Worm (Caenorhabditis elegans) whole organism, dauer: ENCODE measurements around the gene clec-171.

Experiments
- unc-62 ChIP-seq: sonication (generic microtip); optimal IDR thresholded peaks from 2 replicates; lab custom pipeline; 2017; ENCODE audit warnings: missing biosample characterization, missing genetic modification reagents, missing genetic modification characterization

The clec-171 gene

DNA sequence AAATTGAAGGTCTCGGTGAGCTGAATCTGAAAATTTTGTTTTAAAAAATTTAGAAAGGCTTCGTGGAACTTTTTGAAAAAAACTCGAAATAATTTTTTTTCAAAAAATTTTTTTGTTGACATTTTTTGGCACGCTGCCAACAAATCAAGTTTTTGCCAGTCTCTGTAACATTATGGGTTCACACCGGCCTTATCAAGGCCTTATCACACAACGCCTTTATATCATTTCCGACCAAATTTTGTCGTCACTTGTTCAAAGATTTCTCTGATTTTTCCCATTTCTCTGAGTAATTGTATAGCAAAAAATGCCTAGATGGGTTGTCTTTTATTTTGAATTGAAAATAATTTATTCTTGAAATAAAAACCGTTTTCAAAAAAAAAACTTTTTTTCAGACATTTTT is 21.4 kb downstream of the clec-171 start:
- no peak for TF ChIP-seq unc-62 (GFP tag; lab: Kevin White, UChicago)

DNA sequence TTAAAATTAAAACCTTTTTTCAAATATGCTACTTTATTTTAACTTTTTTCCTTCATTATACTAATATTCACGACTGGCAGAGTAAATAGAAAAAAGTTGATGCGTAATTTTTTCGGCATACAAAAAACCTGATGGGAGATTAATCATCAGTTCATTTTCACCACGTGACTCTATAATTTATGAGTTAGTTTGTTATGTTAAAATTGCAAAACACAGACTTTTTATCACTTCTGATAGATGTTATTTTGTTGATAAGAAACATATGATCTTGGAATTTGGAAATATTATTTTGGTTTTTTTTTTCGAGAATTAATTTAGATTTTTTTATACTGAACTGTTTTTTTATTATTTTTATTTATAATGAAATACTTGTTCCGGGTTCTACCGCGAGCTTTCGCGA is 23.2 kb downstream of the clec-171 start:
- no peak for TF ChIP-seq unc-62 (GFP tag; lab: Kevin White, UChicago)

ce11 chrIV:1400016-1400415 is 27.2 kb downstream of the clec-171 start:
- TF ChIP-seq unc-62 (GFP tag; lab: Kevin White, UChicago), result no peak

DNA sequence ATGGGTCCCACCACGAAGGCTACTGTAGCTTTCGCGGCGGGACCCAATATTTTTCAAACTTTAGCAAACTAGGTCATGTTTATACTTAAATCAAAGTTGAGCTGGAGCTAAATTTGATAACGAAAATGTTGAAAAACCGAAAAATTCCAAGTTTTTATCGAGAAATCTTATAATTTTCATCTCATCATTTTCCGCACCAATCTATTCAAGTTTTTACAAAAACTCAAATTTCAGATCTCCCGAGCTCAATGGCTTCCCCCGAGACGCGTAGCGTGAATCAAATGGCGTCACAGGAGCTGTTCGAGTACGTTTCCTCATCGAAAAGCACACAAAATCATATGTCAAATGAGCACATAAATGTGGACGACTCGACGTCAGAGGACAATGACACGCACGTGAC is 29.3 kb downstream of the clec-171 start:
- TF ChIP-seq unc-62 (GFP tag; lab: Kevin White, UChicago), result no peak

DNA sequence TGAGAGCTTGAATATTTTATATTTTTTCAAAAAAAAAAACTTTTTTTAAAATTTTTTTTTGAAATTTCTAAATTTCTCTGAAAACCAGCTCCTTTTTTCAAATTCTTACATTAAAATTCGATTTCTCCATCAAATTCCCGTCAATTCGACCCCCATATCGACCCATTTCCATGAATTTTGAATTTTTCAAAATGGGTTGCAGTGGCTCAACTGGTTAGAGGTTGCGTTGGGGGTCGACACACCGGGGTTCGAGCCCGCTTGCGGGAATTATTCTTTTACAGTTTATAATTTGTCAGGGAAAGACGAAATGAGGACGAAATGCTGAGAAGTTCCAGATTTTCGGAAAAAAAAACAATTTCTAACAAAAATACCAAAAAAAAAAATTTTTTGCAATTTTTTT is 33.1 kb downstream of the clec-171 start:
- TF ChIP-seq unc-62 (GFP tag; lab: Kevin White, UChicago), result no peak

DNA sequence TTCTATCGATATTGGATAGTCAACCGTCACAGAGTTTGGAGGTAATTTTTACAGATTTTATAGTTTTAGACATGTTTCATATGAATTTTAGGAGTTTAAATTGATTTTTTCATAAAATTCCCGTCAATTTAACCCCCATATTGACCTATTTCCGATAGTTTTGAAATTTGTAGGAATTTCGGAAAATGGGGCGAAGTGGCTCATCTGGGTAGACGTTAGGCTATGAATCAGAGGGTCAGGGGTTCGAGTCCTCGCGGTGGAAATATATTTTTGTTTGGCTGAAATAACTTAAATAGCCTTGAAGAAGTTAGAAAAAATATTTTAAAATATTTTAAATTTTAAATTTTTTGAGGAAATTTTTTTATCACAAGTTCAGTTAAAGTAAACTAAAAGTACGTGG is 35.7 kb downstream of the clec-171 start:
- TF ChIP-seq unc-62 (GFP tag; lab: Kevin White, UChicago), result no peak

ce11 chrIV:1390102-1390501 is 37.1 kb downstream of the clec-171 start:
- TF ChIP-seq unc-62 (GFP tag; lab: Kevin White, UChicago), result no peak

ce11 chrIV:1389599-1389998 is 37.6 kb downstream of the clec-171 start:
- no peak for TF ChIP-seq unc-62 (GFP tag; lab: Kevin White, UChicago)

ce11 chrIV:1389021-1389420 is 38.2 kb downstream of the clec-171 start:
- TF ChIP-seq unc-62 (GFP tag; lab: Kevin White, UChicago), result no peak

ce11 chrIV:1388079-1388478 is 39.1 kb downstream of the clec-171 start:
- TF ChIP-seq unc-62 (GFP tag; lab: Kevin White, UChicago), result no peak

- TF ChIP-seq unc-62 (GFP tag; lab: Kevin White, UChicago), result no peak
These were observed 41.3 kb downstream of the clec-171 start, which contains the start of gene nhr-41 for ce11 chrIV:1385915-1386314. TSS of gene nhr-41 (plus strand) at chrIV:1386215.

DNA sequence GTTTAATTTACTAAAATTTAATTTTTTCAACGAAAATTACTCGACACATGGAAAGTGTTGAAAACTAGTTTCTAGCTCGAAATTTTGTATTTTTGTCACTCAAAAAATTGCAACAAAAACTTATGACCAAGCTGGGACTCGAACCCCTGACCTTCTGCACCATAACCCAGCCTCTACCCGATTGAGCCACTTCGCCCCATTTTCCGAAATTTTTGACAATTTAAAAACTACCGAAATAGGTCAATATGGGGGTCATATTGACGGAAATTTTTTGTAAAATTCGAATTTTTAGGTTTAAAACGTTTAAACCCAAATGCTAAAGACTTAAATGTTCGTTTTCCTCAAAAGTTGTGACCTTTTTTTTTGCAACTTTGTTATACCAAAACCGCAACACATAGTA is 41.7 kb downstream of the clec-171 start:
- TF ChIP-seq unc-62 (GFP tag; lab: Kevin White, UChicago), result no peak

- TF ChIP-seq unc-62 (GFP tag; lab: Kevin White, UChicago), result no peak
These were observed 45.4 kb downstream of the clec-171 start for ce11 chrIV:1381596-1382274.

- TF ChIP-seq unc-62 (GFP tag; lab: Kevin White, UChicago), result no peak
These were observed 46.8 kb downstream of the clec-171 start for ce11 chrIV:1380350-1380749.

DNA sequence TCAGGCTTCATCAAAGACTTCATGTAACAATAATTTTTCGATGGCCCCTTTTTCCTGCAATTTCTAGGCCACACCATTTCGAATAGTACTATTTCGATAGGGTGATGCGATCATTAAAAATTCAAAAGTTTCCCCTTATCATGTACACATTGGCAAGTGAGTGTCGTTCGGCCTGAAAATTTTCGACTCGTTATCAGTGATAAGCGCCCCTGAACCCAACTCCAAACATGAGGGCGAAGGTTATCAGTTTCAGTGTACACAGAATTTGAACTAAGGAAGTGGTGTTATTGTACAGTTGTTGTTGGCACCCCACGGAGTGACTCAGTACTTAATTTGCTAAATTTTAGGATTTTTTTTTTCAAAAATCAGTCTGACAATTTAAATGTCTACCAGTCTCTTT is 48.2 kb downstream of the clec-171 start:
- TF ChIP-seq unc-62 (GFP tag; lab: Kevin White, UChicago), result no peak

- TF ChIP-seq unc-62 (GFP tag; lab: Kevin White, UChicago), result no peak
These were observed 49.5 kb downstream of the clec-171 start for ce11 chrIV:1377699-1378098.

- no peak for TF ChIP-seq unc-62 (GFP tag; lab: Kevin White, UChicago)
These were observed 51.9 kb downstream of the clec-171 start for ce11 chrIV:1375289-1375688.
